Fruit fly (Drosophila melanogaster): ENCODE results near the gene Synd.

Gene Synd

DNA sequence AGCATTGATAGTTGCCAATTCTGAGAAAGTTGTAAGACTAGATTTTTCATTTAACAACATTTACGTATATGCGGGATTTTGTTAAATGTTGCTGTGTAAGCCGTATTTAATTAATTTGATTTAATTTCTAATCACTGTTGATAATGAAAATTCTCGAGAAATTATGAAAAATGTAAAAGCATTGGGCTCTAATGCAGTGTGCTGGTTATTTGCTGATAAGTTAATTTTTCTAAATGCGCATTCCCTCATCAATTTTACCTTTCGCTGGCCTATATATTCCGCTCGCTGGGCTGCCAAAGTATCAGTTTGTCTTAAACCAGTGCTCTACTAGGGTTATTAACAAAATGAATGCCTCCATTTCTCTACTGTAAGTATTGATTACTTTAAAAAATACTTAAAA, 40.1 kb downstream of the Synd start, which contains the start of gene TotC:
TotC (plus strand) TSS at position 301 of the 400 bp plus-strand sequence.
- TF ChIP-seq Ets98B (GFP tag; IDR thresholded peaks at IDR 0.05) (no peak), CG8159 (tag; optimal IDR thresholded peaks at IDR 0.05) (no peak), CG10348 (GFP tag; IDR thresholded peaks at IDR 0.05) (no peak), CG13204 (GFP tag; optimal IDR thresholded peaks at IDR 0.05) (no peak), gl (tag; optimal IDR thresholded peaks at IDR 0.05) (no peak), rn (GFP tag; IDR thresholded peaks at IDR 0.05) (no peak)

DNA sequence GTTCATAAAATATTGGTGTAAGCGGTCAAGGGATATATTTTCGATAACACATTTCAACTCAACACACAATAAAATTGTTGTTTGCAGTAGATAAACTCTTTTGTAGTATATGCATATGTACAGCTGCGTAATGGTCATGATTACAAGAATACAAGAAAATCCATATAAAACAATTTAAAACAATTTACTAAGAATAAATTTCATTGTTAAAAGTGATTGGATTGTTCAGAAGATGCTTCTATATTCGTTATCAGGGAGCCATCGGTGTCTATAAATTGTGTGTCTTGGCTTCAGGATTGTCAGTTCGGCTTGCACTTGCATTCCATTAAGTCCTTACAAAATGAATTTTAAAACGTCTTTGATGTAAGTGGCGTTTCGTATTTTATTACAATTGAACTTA, 41.0 kb downstream of the Synd start, which contains the start of gene TotB:
TotB (plus strand) TSS at position 301 of the 400 bp plus-strand sequence.
- no peak for TF ChIP-seq EcR (GFP tag; optimal IDR thresholded peaks at IDR 0.05)
- no peak for TF ChIP-seq Pif1B (GFP tag; optimal IDR thresholded peaks at IDR 0.05)
- no peak for TF ChIP-seq CG15710 (tag; optimal IDR thresholded peaks at IDR 0.05)
- TF ChIP-seq CG13204 (GFP tag; optimal IDR thresholded peaks at IDR 0.05): no peak
- no peak for TF ChIP-seq Snoo (tag; optimal IDR thresholded peaks at IDR 0.05)

DNA sequence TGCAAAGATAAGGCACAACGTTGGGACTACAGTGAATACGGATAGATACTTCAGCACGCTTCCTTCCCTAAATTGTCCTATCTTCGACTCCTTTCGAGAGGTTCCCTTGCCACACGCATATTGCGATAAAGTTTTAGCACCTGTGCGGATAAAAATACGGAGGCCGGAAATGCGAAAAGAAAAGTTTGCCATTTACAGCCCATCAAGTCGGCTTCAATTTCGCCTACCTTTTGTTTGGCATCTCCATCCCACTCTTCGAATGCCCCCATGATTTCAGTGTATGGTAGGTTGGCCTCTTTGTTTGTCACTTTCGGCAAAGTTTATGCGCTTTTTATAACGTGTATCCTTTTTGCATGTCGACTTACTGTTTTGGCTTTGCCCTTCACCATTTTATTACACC, 44.1 kb downstream of the Synd start:
- no peak for TF ChIP-seq gl (tag; optimal IDR thresholded peaks at IDR 0.05)
- TF ChIP-seq Pif1A (GFP tag; optimal IDR thresholded peaks at IDR 0.05): no peak
- TF ChIP-seq CG4496 (GFP tag; IDR thresholded peaks at IDR 0.05): no peak
- TF ChIP-seq CG13204 (GFP tag; optimal IDR thresholded peaks at IDR 0.05): no peak
- TF ChIP-seq CG10348 (GFP tag; IDR thresholded peaks at IDR 0.05): no peak
- TF ChIP-seq CG32121 (GFP tag; IDR thresholded peaks at IDR 0.05): no peak

DNA sequence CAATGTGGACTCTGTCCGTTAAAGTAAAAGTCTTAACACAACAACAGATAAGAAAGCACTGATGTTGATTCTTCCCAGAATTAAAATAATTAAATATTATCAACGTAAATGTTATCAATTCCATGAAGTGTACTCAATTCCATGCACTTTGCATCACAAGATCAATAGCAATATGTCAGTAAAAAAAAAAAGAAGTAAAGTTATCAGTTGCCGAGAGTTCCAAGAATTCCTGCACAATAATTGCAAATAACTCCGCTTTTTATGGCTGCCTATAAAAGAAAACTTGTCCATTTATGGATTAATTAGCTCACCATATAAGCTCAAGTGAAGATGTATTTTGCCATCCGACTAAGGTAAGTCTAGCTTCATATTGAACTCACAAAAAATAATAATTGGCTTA, 44.8 kb downstream of the Synd start, which contains the start of gene TotZ:
TotZ (plus strand) TSS at position 301 of the 400 bp plus-strand sequence.
- no peak for TF ChIP-seq CG13204 (GFP tag; optimal IDR thresholded peaks at IDR 0.05)
- TF ChIP-seq CG10348 (GFP tag; IDR thresholded peaks at IDR 0.05): no peak
- no peak for TF ChIP-seq D1 (tag; optimal IDR thresholded peaks at IDR 0.05)
- TF ChIP-seq EcR (GFP tag; optimal IDR thresholded peaks at IDR 0.05): no peak
- TF ChIP-seq CG17806 (tag; optimal IDR thresholded peaks at IDR 0.05): no peak
- no peak for TF ChIP-seq CG32121 (GFP tag; IDR thresholded peaks at IDR 0.05)
- no peak for TF ChIP-seq Pif1B (GFP tag; optimal IDR thresholded peaks at IDR 0.05)
- TF ChIP-seq gl (tag; optimal IDR thresholded peaks at IDR 0.05): no peak
- TF ChIP-seq CG34367 (tag; optimal IDR thresholded peaks at IDR 0.05): no peak
- TF ChIP-seq CG15710 (tag; optimal IDR thresholded peaks at IDR 0.05): no peak
- TF ChIP-seq Snoo (tag; optimal IDR thresholded peaks at IDR 0.05): no peak
- no peak for TF ChIP-seq fd96Ca (GFP tag; IDR thresholded peaks at IDR 0.05)
- TF ChIP-seq CG8159 (tag; optimal IDR thresholded peaks at IDR 0.05): no peak

Data from whole organism, pupa.